Worm (Caenorhabditis elegans): ENCODE measurements around the gene T23G7.3.
A peak's percentile ranks its signal among the peaks of the same experiment; 100 is the strongest.

DNA sequence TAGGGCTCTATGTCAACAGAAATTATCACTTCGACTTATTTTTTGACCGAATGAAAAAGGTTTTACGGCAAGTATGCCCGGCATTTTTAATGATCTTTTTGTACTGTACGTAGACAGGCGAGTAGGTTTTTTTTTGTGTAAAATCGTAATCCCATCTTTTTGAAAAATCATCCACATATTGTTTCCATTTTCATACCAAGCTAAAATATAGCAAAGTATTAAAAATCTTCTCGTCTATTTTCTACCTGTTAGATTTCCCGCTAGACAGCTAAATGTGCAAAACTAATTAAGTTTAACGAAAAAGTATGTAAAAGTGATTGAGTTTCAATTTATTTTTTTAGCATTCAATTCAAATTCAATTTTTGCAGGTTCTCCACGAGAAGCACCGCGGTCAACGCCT is 36.3 kb downstream of the T23G7.3 start, which contains the start of gene C16D2.1:
- no peak for TF ChIP-seq lsy-2 (tag; optimal IDR thresholded peaks at IDR 0.05)
- peak; percentile 75 for TF ChIP-seq jun-1 (tag; optimal IDR thresholded peaks at IDR 0.05)
- no peak for TF ChIP-seq lin-13 (GFP tag; optimal IDR thresholded peaks at IDR 0.05)
- TF ChIP-seq ceh-82 (tag; optimal IDR thresholded peaks at IDR 0.05) = no peak
- TF ChIP-seq F49E8.2 (tag; optimal IDR thresholded peaks at IDR 0.05; ENCODE audit: borderline replicate concordance) = no peak
- TF ChIP-seq F37D6.2 (tag; optimal IDR thresholded peaks at IDR 0.05) = no peak
